Worm (Caenorhabditis elegans) whole organism, late embryonic: ENCODE data around the gene F40G12.2.

ENCODE experiments used
- Y22D7AL.16 ChIP-seq: sonication (generic microtip); optimal IDR thresholded peaks from 2 replicates; lab custom pipeline; 2016; ENCODE audit warnings: missing genetic modification characterization, missing compliant biosample characterization
- ama-1 ChIP-seq: fragments of 150-350 bp; optimal IDR thresholded peaks from 2 replicates; lab custom pipeline; 2014
- eyg-1 ChIP-seq: sonication (generic microtip); optimal IDR thresholded peaks from 2 replicates; lab custom pipeline; 2016; ENCODE audit warnings: missing genotype, missing genetic modification characterization, missing compliant biosample characterization
- madf-2 ChIP-seq: sonication (generic microtip); optimal IDR thresholded peaks from 2 replicates; lab custom pipeline; 2017; ENCODE audit warnings: missing genetic modification characterization, missing compliant biosample characterization
- nfya-1 ChIP-seq: sonication (generic microtip); optimal IDR thresholded peaks from 2 replicates; lab custom pipeline; 2017; ENCODE audit warnings: missing genetic modification characterization, mild to moderate bottlenecking, missing compliant biosample characterization, antibody characterized with exemption, moderate library complexity
- nhr-11 ChIP-seq: fragments of 150-350 bp; optimal IDR thresholded peaks from 2 replicates; lab custom pipeline; 2014; ENCODE audit warnings: missing biosample characterization, missing genetic modification characterization
- pha-2 ChIP-seq: sonication (generic microtip); optimal IDR thresholded peaks from 2 replicates; lab custom pipeline; 2017; ENCODE audit warnings: mild to moderate bottlenecking, missing genetic modification characterization, missing compliant biosample characterization
- ref-2 ChIP-seq: sonication (generic microtip); optimal IDR thresholded peaks from 2 replicates; lab custom pipeline; 2016; ENCODE audit warnings: missing genetic modification characterization, missing compliant biosample characterization
- syd-9 ChIP-seq: sonication (generic microtip); optimal IDR thresholded peaks from 2 replicates; lab custom pipeline; 2016; ENCODE audit warnings: mild to moderate bottlenecking, missing genetic modification characterization, moderate library complexity, missing compliant biosample characterization
- unc-55 ChIP-seq: sonication (generic microtip); optimal IDR thresholded peaks from 2 replicates; lab custom pipeline; 2017; ENCODE audit warnings: missing biosample characterization, missing genetic modification reagents, missing genetic modification characterization

DNA sequence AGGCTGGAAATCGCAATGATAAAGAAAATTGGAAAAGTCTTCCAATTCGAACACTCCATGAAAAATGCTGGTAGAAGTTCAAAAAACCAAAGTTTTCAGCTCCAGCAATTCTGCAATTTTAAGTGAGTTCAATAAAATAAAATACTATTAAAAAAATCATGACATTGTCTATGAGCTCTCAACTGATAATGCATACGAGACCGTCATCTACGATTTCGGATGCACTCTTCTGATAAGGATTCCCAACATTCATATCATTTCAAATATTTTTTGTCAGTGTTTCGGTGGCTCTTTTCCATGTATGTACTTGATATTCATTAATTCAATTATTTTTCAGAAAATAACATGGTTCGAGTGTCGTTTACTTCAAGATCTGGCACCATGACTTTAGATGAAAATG lies 40.3 kb upstream of the F40G12.2 start, which contains the start of gene F14D7.6:
- TF ChIP-seq ama-1 (no peak), madf-2 (tag; lab: Kevin White, UChicago) (no peak), eyg-1 (tag; lab: Kevin White, UChicago) (no peak), ref-2 (no peak), syd-9 (no peak), pha-2 (tag; lab: Kevin White, UChicago) (no peak), unc-55 (GFP tag; lab: Kevin White, UChicago) (no peak), nfya-1 (tag; lab: Kevin White, UChicago) (no peak), nhr-11 (tag; lab: Kevin White, UChicago) (no peak), Y22D7AL.16 (no peak)
